Worm (Caenorhabditis elegans) whole organism, L4 larva: ENCODE data around the gene srab-13.

Experiments
- ceh-82 ChIP-seq: sonication (generic microtip); optimal IDR thresholded peaks from 2 replicates; lab custom pipeline; 2017; ENCODE audit warnings: missing biosample characterization, missing genetic modification characterization
- gei-8 ChIP-seq: fragments of 200-800 bp; sonication (Bioruptor generic); optimal IDR thresholded peaks from 2 replicates; lab custom pipeline; 2018; ENCODE audit warnings: mild to moderate bottlenecking, missing genetic modification characterization, missing compliant biosample characterization
- lin-15B ChIP-seq: fragments of 150-350 bp; sonication (generic microtip); optimal IDR thresholded peaks from 3 replicates; lab custom pipeline; 2014; ENCODE audit warnings: missing biosample characterization, missing genetic modification characterization
- mdl-1 ChIP-seq, 2 experiments: fragments of 150-350 bp in 1 of 2; sonication (generic microtip) in 1 of 2; optimal IDR thresholded peaks; 2 replicates each; lab custom pipeline; 2014 to 2017; ENCODE audit warnings: missing biosample characterization in 2 of 2, missing genetic modification characterization in 2 of 2
- nhr-102 ChIP-seq: sonication (generic microtip); optimal IDR thresholded peaks from 2 replicates; lab custom pipeline; 2016; ENCODE audit warnings: mild to moderate bottlenecking, missing genetic modification characterization, moderate library complexity, missing compliant biosample characterization
- nhr-11 ChIP-seq: fragments of 150-350 bp; optimal IDR thresholded peaks from 2 replicates; lab custom pipeline; 2014; ENCODE audit warnings: missing biosample characterization, missing genetic modification characterization
- nhr-48 ChIP-seq: sonication (generic microtip); optimal IDR thresholded peaks from 2 replicates; lab custom pipeline; 2016; ENCODE audit warnings: mild to moderate bottlenecking, missing genetic modification characterization, missing compliant biosample characterization
- nhr-77 ChIP-seq: fragments of 150-350 bp; optimal IDR thresholded peaks from 2 replicates; lab custom pipeline; 2014; ENCODE audit warnings: missing biosample characterization, missing genetic modification characterization
- snpc-4 ChIP-seq: fragments of 150-350 bp; optimal IDR thresholded peaks from 2 replicates; lab custom pipeline; 2014; ENCODE audit warnings: missing biosample characterization, missing genetic modification characterization
- vab-7 ChIP-seq: fragments of 200-800 bp; sonication (Bioruptor generic); IDR thresholded peaks from 2 replicates; pipeline ENCODE4 v1.3.6; 2022; ENCODE audit warnings: missing genetic modification reagents, missing genetic modification characterization, missing compliant biosample characterization
- ztf-11 ChIP-seq: fragments of 150-350 bp; optimal IDR thresholded peaks from 2 replicates; lab custom pipeline; 2014; ENCODE audit warnings: missing biosample characterization, missing genetic modification characterization

DNA sequence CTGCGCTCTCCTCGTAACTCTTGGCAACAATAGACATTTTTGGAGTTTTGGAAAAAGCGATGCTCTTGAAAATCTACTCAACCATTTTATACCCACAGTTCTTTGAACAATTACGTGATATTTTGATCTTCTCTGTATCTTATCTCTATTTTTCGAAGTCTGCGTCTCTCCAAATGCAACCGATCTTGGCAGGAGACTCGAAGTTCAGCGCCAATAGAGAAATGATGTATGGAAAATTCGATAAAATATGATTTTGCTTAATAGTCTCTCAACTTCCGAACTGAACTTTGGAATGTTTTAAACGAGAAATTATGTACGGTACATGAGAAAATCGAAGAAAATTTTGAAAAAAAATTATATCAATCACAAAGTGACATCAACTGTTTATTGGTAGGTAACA is 22.4 kb upstream of the srab-13 start, which contains the start of gene comt-4:
- TF ChIP-seq nhr-102 (no peak), nhr-48 (tag; lab: Kevin White, UChicago) (no peak), gei-8 (GFP tag; lab: Kevin White, UChicago) (no peak), nhr-77 (tag; lab: Kevin White, UChicago) (peak; percentile 10), mdl-1 (tag; optimal IDR thresholded peaks at IDR 0.05; lab: Kevin White, UChicago) (no peak), ztf-11 (no peak), snpc-4 (no peak), vab-7 (GFP tag; lab: Robert Waterston, UW) (no peak), nhr-11 (tag; lab: Kevin White, UChicago) (no peak), ceh-82 (tag; lab: Kevin White, UChicago) (no peak), lin-15B (no peak)
